Worm (Caenorhabditis elegans): Measurements from ENCODE around the gene F13H6.5.
A peak's percentile ranks its signal among the peaks of the same experiment; 100 is the strongest.

The F13H6.5 gene

DNA sequence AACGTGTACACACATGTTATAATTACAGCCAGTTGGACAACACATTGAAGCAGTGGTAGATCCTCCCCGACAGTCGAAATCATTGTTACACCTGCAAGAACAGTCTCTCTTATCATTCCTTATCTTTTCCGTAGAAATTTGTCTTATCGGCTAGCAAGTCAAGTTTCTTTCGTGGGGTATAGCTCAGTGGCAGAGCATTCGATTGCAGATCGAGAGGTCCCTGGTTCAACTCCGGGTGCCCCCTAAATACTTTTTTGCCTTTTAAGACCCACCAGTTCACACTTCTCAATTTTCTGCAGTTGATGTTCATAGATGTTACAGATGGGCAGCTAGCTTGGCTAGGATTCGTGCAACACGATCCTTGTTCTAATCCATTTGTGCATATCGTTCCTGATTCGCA is 39.5 kb downstream of the F13H6.5 start (continued):
- peak; percentile 58 for TF ChIP-seq attf-5 (GFP tag; optimal IDR thresholded peaks at IDR 0.05)
- TF ChIP-seq chd-7 (tag; optimal IDR thresholded peaks at IDR 0.05): peak; percentile 45
- no peak for TF ChIP-seq lsy-27 (tag; optimal IDR thresholded peaks at IDR 0.05; ENCODE audit: borderline replicate concordance, insufficient read depth)
- TF ChIP-seq ccch-3 (GFP tag; optimal IDR thresholded peaks at IDR 0.05): no peak
- TF ChIP-seq nfya-2 (GFP tag; IDR thresholded peaks at IDR 0.05): no peak
- TF ChIP-seq rec-8 (tag; optimal IDR thresholded peaks at IDR 0.05): peak; percentile 5 to 85
- TF ChIP-seq let-607 (tag; optimal IDR thresholded peaks at IDR 0.05): peak; percentile 16 to 34
- no peak for TF ChIP-seq lin-40 (tag; optimal IDR thresholded peaks at IDR 0.05)
- peak; percentile 56 for TF ChIP-seq athp-1 (tag; optimal IDR thresholded peaks at IDR 0.05)
- TF ChIP-seq F37B4.10 (GFP tag; IDR thresholded peaks at IDR 0.05): no peak
- no peak for TF ChIP-seq pha-4 (tag; optimal IDR thresholded peaks at IDR 0.05)
- no peak for TF ChIP-seq snpc-1.3 (tag; optimal IDR thresholded peaks at IDR 0.05; ENCODE audit: insufficient read depth)
- TF ChIP-seq nhr-120 (GFP tag; IDR thresholded peaks at IDR 0.05): 0 out of 2 replicates have a peak, but pooled peaks have one; percentile 74
- peak; percentile 67 for TF ChIP-seq ets-4 (GFP tag; optimal IDR thresholded peaks at IDR 0.05)
- peak; percentile 85 for TF ChIP-seq cebp-2 (GFP tag; IDR thresholded peaks at IDR 0.05)
- TF ChIP-seq fkh-3 (tag; optimal IDR thresholded peaks at IDR 0.05): peak; percentile 2
- no peak; the same call in 1 of the 2 replicates for TF ChIP-seq dox-1 (GFP tag; IDR thresholded peaks at IDR 0.05)
- no peak for TF ChIP-seq F49E8.2 (tag; optimal IDR thresholded peaks at IDR 0.05; ENCODE audit: insufficient read depth)
- TF ChIP-seq ZK185.1 (tag; optimal IDR thresholded peaks at IDR 0.05; ENCODE audit: poor library complexity, severe bottlenecking): peak; percentile 47
- TF ChIP-seq F22D6.2 (tag; optimal IDR thresholded peaks at IDR 0.05): no peak
- no peak for TF ChIP-seq let-526 (GFP tag; IDR thresholded peaks at IDR 0.05)
- TF ChIP-seq madf-3 (GFP tag; IDR thresholded peaks at IDR 0.05): 0 out of 2 replicates have a peak, but pooled peaks have one; percentile 50
- TF ChIP-seq lag-1 (GFP tag; IDR thresholded peaks at IDR 0.05): 0 out of 2 replicates have a peak, but pooled peaks have one; percentile 69
- 0 out of 2 replicates have a peak, but pooled peaks have one; percentile 19 for TF ChIP-seq bed-2 (GFP tag; IDR thresholded peaks at IDR 0.05)
- TF ChIP-seq D2030.7 (GFP tag; IDR thresholded peaks at IDR 0.05): peak; percentile 62; the same call in 1 of the 2 replicates
- TF ChIP-seq mxl-1 (tag; optimal IDR thresholded peaks at IDR 0.05): peak; percentile 91
- TF ChIP-seq egrh-3 (GFP tag; IDR thresholded peaks at IDR 0.05): peak; percentile 34; the same call in 1 of the 2 replicates
- peak; percentile 91 for TF ChIP-seq tbp1 (GFP tag; optimal IDR thresholded peaks at IDR 0.05)
- peak; percentile 66 for TF ChIP-seq madf-6 (GFP tag; IDR thresholded peaks at IDR 0.05)
- peak; percentile 54 for TF ChIP-seq attf-3 (GFP tag; conservative IDR thresholded peaks at IDR 0.05)
- peak; percentile 67 for TF ChIP-seq F52B5.7 (tag; optimal IDR thresholded peaks at IDR 0.05)
- TF ChIP-seq lin-26 (GFP tag; IDR thresholded peaks at IDR 0.05): peak; percentile 93

DNA sequence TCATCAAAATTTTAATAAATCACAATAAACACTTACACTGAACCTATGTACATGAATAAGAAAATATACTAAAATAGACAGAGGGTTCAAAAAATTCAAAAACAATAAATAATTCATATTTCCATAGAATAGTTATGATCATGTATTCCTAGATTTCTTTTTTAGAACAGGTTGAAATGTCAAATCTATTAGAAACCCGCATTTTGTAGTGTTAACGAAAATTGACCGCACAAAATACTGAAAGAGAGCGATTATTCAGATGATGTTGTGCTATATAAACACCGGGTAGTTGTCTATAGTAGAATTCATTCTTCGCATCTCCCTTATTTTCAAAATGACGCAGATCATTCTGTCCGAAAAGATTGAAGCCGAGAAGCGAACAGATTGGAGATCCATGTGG is 43.1 kb downstream of the F13H6.5 start, which contains the start of gene T28C12.1:
Gene T28C12.1 (plus strand): TSS at position 301 of the 400 bp plus-strand sequence.
- no peak for TF ChIP-seq egrh-3 (GFP tag; IDR thresholded peaks at IDR 0.05)
- TF ChIP-seq tbp1 (GFP tag; optimal IDR thresholded peaks at IDR 0.05): no peak
- no peak for TF ChIP-seq Y67H2A.10 (GFP tag; conservative IDR thresholded peaks at IDR 0.05)
- no peak for TF ChIP-seq lin-26 (GFP tag; IDR thresholded peaks at IDR 0.05)
- no peak for TF ChIP-seq repo-1 (tag; optimal IDR thresholded peaks at IDR 0.05)
- TF ChIP-seq lag-1 (GFP tag; IDR thresholded peaks at IDR 0.05): no peak
- no peak for TF ChIP-seq pha-4 (tag; optimal IDR thresholded peaks at IDR 0.05)
- no peak for TF ChIP-seq lsy-27 (tag; optimal IDR thresholded peaks at IDR 0.05; ENCODE audit: borderline replicate concordance, insufficient read depth)
- no peak for TF ChIP-seq zfh-2 (GFP tag; conservative IDR thresholded peaks at IDR 0.05)
- TF ChIP-seq ztf-28 (GFP tag; IDR thresholded peaks at IDR 0.05): no peak
- TF ChIP-seq lin-54 (GFP tag; optimal IDR thresholded peaks at IDR 0.05): no peak
- TF ChIP-seq him-1 (tag; optimal IDR thresholded peaks at IDR 0.05): no peak
- no peak for TF ChIP-seq unc-62 (GFP tag; optimal IDR thresholded peaks at IDR 0.05)
- TF ChIP-seq Y53G8AR.9 (GFP tag; conservative IDR thresholded peaks at IDR 0.05): no peak
- no peak for TF ChIP-seq aptf-3 (GFP tag; IDR thresholded peaks at IDR 0.05)
- no peak for TF ChIP-seq nfyb-1 (GFP tag; IDR thresholded peaks at IDR 0.05)
- TF ChIP-seq snpc-3.4 (tag; optimal IDR thresholded peaks at IDR 0.05): no peak

All from whole organism, young adult.